Fruit fly (Drosophila melanogaster) whole organism, prepupa: Measurements from ENCODE around the gene del.

Experiments
- Blimp-1 ChIP-seq: fragments of 200-800 bp; sonication (Bioruptor generic); optimal IDR thresholded peaks from 3 replicates; lab custom pipeline; 2017; ENCODE audit warnings: missing biosample characterization, missing genetic modification characterization, mild to moderate bottlenecking, moderate library complexity, missing genetic modification reagents
- CG10631 ChIP-seq: fragments of 200-800 bp; sonication (Bioruptor generic); optimal IDR thresholded peaks from 2 replicates; lab custom pipeline; 2016; ENCODE audit warnings: missing biosample characterization, missing genetic modification characterization
- CG10669 ChIP-seq: fragments of 200-800 bp; sonication (Bioruptor generic); optimal IDR thresholded peaks from 3 replicates; lab custom pipeline; 2018; ENCODE audit warnings: missing biosample characterization, mild to moderate bottlenecking, missing genetic modification characterization, moderate library complexity
- CG11762 ChIP-seq: fragments of 200-800 bp; sonication (Bioruptor generic); optimal IDR thresholded peaks from 3 replicates; lab custom pipeline; 2016; ENCODE audit warnings: missing biosample characterization, missing genetic modification characterization; ENCODE audit not compliant: insufficient read depth
- CG11902 ChIP-seq: fragments of 200-800 bp; sonication (Bioruptor generic); optimal IDR thresholded peaks from 3 replicates; lab custom pipeline; 2016; ENCODE audit warnings: missing biosample characterization, missing genetic modification characterization
- CG15336 ChIP-seq: fragments of 200-800 bp; sonication (Bioruptor generic); IDR thresholded peaks from 2 replicates; pipeline ENCODE4 v1.3.6; 2022; ENCODE audit warnings: missing biosample characterization, missing genetic modification characterization
- CG1621 ChIP-seq: fragments of 200-800 bp; sonication (Bioruptor generic); optimal IDR thresholded peaks from 3 replicates; lab custom pipeline; 2018; ENCODE audit warnings: missing biosample characterization, mild to moderate bottlenecking, missing genetic modification characterization
- CG16779 ChIP-seq: fragments of 200-800 bp; sonication (Bioruptor generic); optimal IDR thresholded peaks from 3 replicates; lab custom pipeline; 2017; ENCODE audit warnings: missing biosample characterization, mild to moderate bottlenecking, missing genetic modification characterization
- CG3032 ChIP-seq: fragments of 200-800 bp; optimal IDR thresholded peaks from 2 replicates; lab custom pipeline; 2019; ENCODE audit warnings: missing biosample characterization, mild to moderate bottlenecking, missing genetic modification characterization, moderate library complexity
- CG31627 ChIP-seq: fragments of 200-800 bp; sonication (Bioruptor generic); optimal IDR thresholded peaks from 3 replicates; lab custom pipeline; 2016; ENCODE audit warnings: missing biosample characterization, missing genetic modification characterization
- CG32006 ChIP-seq: fragments of 200-800 bp; sonication (Bioruptor generic); optimal IDR thresholded peaks from 3 replicates; lab custom pipeline; 2017; ENCODE audit warnings: missing biosample characterization, mild to moderate bottlenecking, missing genetic modification characterization
- CG3919 ChIP-seq: fragments of 200-800 bp; sonication (Bioruptor generic); optimal IDR thresholded peaks from 3 replicates; lab custom pipeline; 2016; ENCODE audit warnings: missing biosample characterization, missing genetic modification characterization
- CG4318 ChIP-seq: fragments of 200-800 bp; sonication (Bioruptor generic); optimal IDR thresholded peaks from 3 replicates; lab custom pipeline; 2017; ENCODE audit warnings: missing biosample characterization, mild to moderate bottlenecking, missing genetic modification characterization
- CG6792 ChIP-seq: fragments of 200-800 bp; sonication (Bioruptor generic); optimal IDR thresholded peaks from 3 replicates; lab custom pipeline; 2016; ENCODE audit warnings: missing biosample characterization, missing genetic modification characterization
- CG6808 ChIP-seq: fragments of 200-800 bp; sonication (Bioruptor generic); optimal IDR thresholded peaks from 3 replicates; lab custom pipeline; 2017; ENCODE audit warnings: missing biosample characterization, missing genetic modification characterization, mild to moderate bottlenecking, moderate library complexity, missing genetic modification reagents
- CG6854 ChIP-seq: fragments of 200-800 bp; sonication (Bioruptor generic); optimal IDR thresholded peaks from 2 replicates; lab custom pipeline; 2017; ENCODE audit warnings: missing biosample characterization, mild to moderate bottlenecking, missing genetic modification characterization
- CG7368 ChIP-seq: fragments of 200-800 bp; sonication (Bioruptor generic); optimal IDR thresholded peaks from 3 replicates; lab custom pipeline; 2016; ENCODE audit warnings: missing biosample characterization, missing genetic modification characterization
- CG8319 ChIP-seq: fragments of 200-800 bp; sonication (Bioruptor generic); optimal IDR thresholded peaks from 3 replicates; lab custom pipeline; 2016; ENCODE audit warnings: missing biosample characterization, missing genetic modification characterization
- CG8632 ChIP-seq: fragments of 200-800 bp; sonication (Bioruptor generic); optimal IDR thresholded peaks from 3 replicates; lab custom pipeline; 2016; ENCODE audit warnings: missing biosample characterization, missing genetic modification characterization
- Eip75B ChIP-seq: fragments of 200-800 bp; sonication (Bioruptor generic); optimal IDR thresholded peaks from 3 replicates; lab custom pipeline; 2016; ENCODE audit warnings: missing biosample characterization, missing genetic modification characterization
- Eip93F ChIP-seq: fragments of 200-800 bp; sonication (Bioruptor generic); optimal IDR thresholded peaks from 2 replicates; lab custom pipeline; 2016; ENCODE audit warnings: missing biosample characterization, mild to moderate bottlenecking, missing genetic modification characterization
- Hr39 ChIP-seq: fragments of 200-800 bp; sonication (Bioruptor generic); optimal IDR thresholded peaks from 2 replicates; lab custom pipeline; 2016; ENCODE audit warnings: missing biosample characterization, missing genetic modification characterization
- Met ChIP-seq: fragments of 200-800 bp; sonication (Bioruptor generic); optimal IDR thresholded peaks from 3 replicates; lab custom pipeline; 2016; ENCODE audit warnings: missing biosample characterization, missing genetic modification characterization
- Sox102F ChIP-seq: fragments of 200-800 bp; sonication (Bioruptor generic); optimal IDR thresholded peaks from 2 replicates; lab custom pipeline; 2016; ENCODE audit warnings: missing biosample characterization, mild to moderate bottlenecking, missing genetic modification characterization
- Sox15 ChIP-seq: fragments of 200-800 bp; sonication (Bioruptor generic); optimal IDR thresholded peaks from 3 replicates; lab custom pipeline; 2016; ENCODE audit warnings: missing biosample characterization, missing genetic modification characterization
- achi ChIP-seq: fragments of 200-800 bp; sonication (Bioruptor generic); optimal IDR thresholded peaks from 3 replicates; lab custom pipeline; 2016; ENCODE audit warnings: missing biosample characterization, missing genetic modification characterization
- cyc ChIP-seq: fragments of 200-800 bp; sonication (Bioruptor generic); optimal IDR thresholded peaks from 3 replicates; lab custom pipeline; 2016; ENCODE audit warnings: missing biosample characterization, missing genetic modification characterization
- dac ChIP-seq: fragments of 200-800 bp; sonication (Bioruptor generic); optimal IDR thresholded peaks from 2 replicates; lab custom pipeline; 2017; ENCODE audit warnings: missing biosample characterization, mild to moderate bottlenecking, missing genetic modification characterization
- dsx ChIP-seq: fragments of 200-800 bp; optimal IDR thresholded peaks from 3 replicates; lab custom pipeline; 2019; ENCODE audit warnings: missing biosample characterization, mild to moderate bottlenecking, missing genetic modification characterization, moderate library complexity; ENCODE audit not compliant: poor library complexity, severe bottlenecking
- fd85E ChIP-seq: fragments of 200-800 bp; sonication (Bioruptor generic); optimal IDR thresholded peaks from 3 replicates; lab custom pipeline; 2016; ENCODE audit warnings: missing biosample characterization, missing genetic modification characterization
- fkh ChIP-seq: fragments of 200-800 bp; sonication (Bioruptor generic); optimal IDR thresholded peaks from 3 replicates; lab custom pipeline; 2017; ENCODE audit warnings: missing biosample characterization, mild to moderate bottlenecking, missing genetic modification characterization, moderate library complexity
- lz ChIP-seq: fragments of 200-800 bp; sonication (Bioruptor generic); optimal IDR thresholded peaks from 3 replicates; lab custom pipeline; 2016; ENCODE audit warnings: missing biosample characterization, missing genetic modification characterization
- net ChIP-seq: fragments of 200-800 bp; sonication (Bioruptor generic); optimal IDR thresholded peaks from 3 replicates; lab custom pipeline; 2016; ENCODE audit warnings: missing biosample characterization, missing genetic modification characterization
- salr ChIP-seq, 2 experiments: fragments of 200-800 bp; sonication (Bioruptor generic); optimal IDR thresholded peaks; 3 replicates each; lab custom pipeline; 2016 to 2018; ENCODE audit warnings: missing biosample characterization in 2 of 2, missing genetic modification characterization in 2 of 2, mild to moderate bottlenecking in 1 of 2
- spab ChIP-seq: fragments of 200-800 bp; sonication (Bioruptor generic); optimal IDR thresholded peaks from 2 replicates; lab custom pipeline; 2017; ENCODE audit warnings: missing biosample characterization, mild to moderate bottlenecking, missing genetic modification characterization, missing genetic modification reagents
- svp ChIP-seq: fragments of 200-800 bp; sonication (Bioruptor generic); peaks from one replicate; lab custom pipeline; 2016; ENCODE audit warnings: missing biosample characterization, missing genetic modification characterization
- vri ChIP-seq: fragments of 200-800 bp; sonication (Bioruptor generic); optimal IDR thresholded peaks from 3 replicates; lab custom pipeline; 2016; ENCODE audit warnings: missing biosample characterization, mild to moderate bottlenecking, missing genetic modification characterization

Gene del

dm6 chr2L:21115687-21116086 lies 32.7 kb downstream of the del start:
- TF ChIP-seq Sox15 (GFP tag; lab: Kevin White, UChicago) (no peak), CG4318 (GFP tag; lab: Kevin White, UChicago) (no peak), svp (no peak), CG6792 (GFP tag; lab: Kevin White, UChicago) (no peak), CG16779 (tag; lab: Kevin White, UChicago) (no peak), lz (GFP tag; lab: Kevin White, UChicago) (no peak), CG3032 (tag; lab: Kevin White, UChicago) (no peak), vri (GFP tag; lab: Kevin White, UChicago) (no peak), CG8319 (no peak), fkh (no peak), Met (GFP tag; lab: Kevin White, UChicago) (no peak), Eip93F (no peak), CG6808 (GFP tag; lab: Kevin White, UChicago) (no peak), Sox102F (GFP tag; lab: Kevin White, UChicago) (no peak), CG8632 (GFP tag; lab: Kevin White, UChicago) (no peak), CG10669 (GFP tag; lab: Kevin White, UChicago) (no peak), CG3919 (GFP tag; lab: Kevin White, UChicago) (no peak), CG15336 (GFP tag; lab: Robert Waterston, UW) (no peak)

- TF ChIP-seq cyc (GFP tag; lab: Kevin White, UChicago) (no peak), CG11762 (GFP tag; lab: Kevin White, UChicago) (no peak), net (GFP tag; lab: Kevin White, UChicago) (no peak), svp (peak; percentile 83), fkh (peak; percentile 39), lz (GFP tag; lab: Kevin White, UChicago) (no peak), Eip93F (peak; percentile 19), dsx (GFP tag; lab: Kevin White, UChicago) (no peak), vri (GFP tag; lab: Kevin White, UChicago) (peak; percentile 69), Sox102F (GFP tag; lab: Kevin White, UChicago) (no peak), CG3032 (tag; lab: Kevin White, UChicago) (no peak), CG6808 (GFP tag; lab: Kevin White, UChicago) (no peak), CG6792 (GFP tag; lab: Kevin White, UChicago) (no peak), Met (GFP tag; lab: Kevin White, UChicago) (peak; percentile 15), CG6854 (GFP tag; lab: Kevin White, UChicago) (no peak), CG10631 (GFP tag; lab: Kevin White, UChicago) (no peak)
Observed at dm6 chr2L:21113546-21113945, 34.8 kb downstream of the del start.

dm6 chr2L:21111849-21112248 lies 36.5 kb downstream of the del start:
- TF ChIP-seq Sox15 (GFP tag; lab: Kevin White, UChicago) (no peak), fkh (peak; percentile 24)

DNA sequence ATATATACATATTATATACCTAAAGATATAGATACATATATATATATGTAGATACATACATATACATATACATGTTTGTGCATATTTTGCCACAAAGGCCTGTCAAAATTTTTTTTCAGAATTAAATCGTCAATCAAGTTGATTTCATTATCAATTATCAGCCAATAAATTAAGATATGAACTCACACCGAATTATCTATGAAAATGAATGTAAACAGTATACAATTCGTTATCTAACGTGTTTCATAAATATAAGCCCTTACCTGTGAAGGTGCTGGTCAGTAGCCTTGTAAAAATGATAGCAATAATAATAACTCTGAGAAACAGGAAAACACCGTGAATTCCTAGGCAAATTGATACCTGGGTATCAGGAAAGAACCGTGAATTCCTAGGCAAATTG lies 38.7 kb downstream of the del start:
- TF ChIP-seq CG1621 (tag; lab: Kevin White, UChicago): no peak
- no peak for TF ChIP-seq dsx (GFP tag; lab: Kevin White, UChicago)
- no peak for TF ChIP-seq CG16779 (tag; lab: Kevin White, UChicago)
- no peak for TF ChIP-seq CG11902 (GFP tag; lab: Kevin White, UChicago)
- TF ChIP-seq CG31627 (GFP tag; lab: Kevin White, UChicago): no peak
- TF ChIP-seq fd85E (GFP tag; lab: Kevin White, UChicago): no peak
- no peak for TF ChIP-seq fkh
- TF ChIP-seq Blimp-1 (GFP tag; lab: Kevin White, UChicago): no peak
- no peak for TF ChIP-seq CG32006
- no peak for TF ChIP-seq Hr39 (GFP tag; lab: Kevin White, UChicago)
- no peak for TF ChIP-seq vri (GFP tag; lab: Kevin White, UChicago)
- TF ChIP-seq dac (GFP tag; lab: Kevin White, UChicago): no peak
- TF ChIP-seq Eip93F: no peak
- no peak for TF ChIP-seq spab (GFP tag; lab: Kevin White, UChicago)
- no peak for TF ChIP-seq CG7368
- TF ChIP-seq Eip75B (GFP tag; lab: Kevin White, UChicago): no peak
- TF ChIP-seq salr (GFP tag; optimal IDR thresholded peaks at IDR 0.05; lab: Kevin White, UChicago): no peak
- no peak for TF ChIP-seq achi (GFP tag; lab: Kevin White, UChicago)
